Fruit fly (Drosophila melanogaster) whole organism, prepupa: Measurements from ENCODE around the gene Ask1.

Experiments used
- CG10631 ChIP-seq: fragments of 200-800 bp; sonication (Bioruptor generic); optimal IDR thresholded peaks from 2 replicates; lab custom pipeline; 2016; ENCODE audit warnings: missing biosample characterization, missing genetic modification characterization
- CG10669 ChIP-seq: fragments of 200-800 bp; sonication (Bioruptor generic); optimal IDR thresholded peaks from 3 replicates; lab custom pipeline; 2018; ENCODE audit warnings: missing biosample characterization, mild to moderate bottlenecking, missing genetic modification characterization, moderate library complexity
- CG11294 ChIP-seq: fragments of 200-800 bp; sonication (Bioruptor generic); IDR thresholded peaks from 2 replicates; pipeline ENCODE4 v1.3.6; 2022; ENCODE audit warnings: missing biosample characterization, missing genetic modification characterization
- CG11902 ChIP-seq: fragments of 200-800 bp; sonication (Bioruptor generic); optimal IDR thresholded peaks from 3 replicates; lab custom pipeline; 2016; ENCODE audit warnings: missing biosample characterization, missing genetic modification characterization
- CG15336 ChIP-seq: fragments of 200-800 bp; sonication (Bioruptor generic); IDR thresholded peaks from 2 replicates; pipeline ENCODE4 v1.3.6; 2022; ENCODE audit warnings: missing biosample characterization, missing genetic modification characterization
- CG1621 ChIP-seq: fragments of 200-800 bp; sonication (Bioruptor generic); optimal IDR thresholded peaks from 3 replicates; lab custom pipeline; 2018; ENCODE audit warnings: missing biosample characterization, mild to moderate bottlenecking, missing genetic modification characterization
- CG16779 ChIP-seq: fragments of 200-800 bp; sonication (Bioruptor generic); optimal IDR thresholded peaks from 3 replicates; lab custom pipeline; 2017; ENCODE audit warnings: missing biosample characterization, mild to moderate bottlenecking, missing genetic modification characterization
- CG34406 ChIP-seq: fragments of 200-800 bp; sonication (Bioruptor generic); optimal IDR thresholded peaks from 3 replicates; lab custom pipeline; 2016; ENCODE audit warnings: missing biosample characterization, missing genetic modification characterization
- CG3919 ChIP-seq: fragments of 200-800 bp; sonication (Bioruptor generic); optimal IDR thresholded peaks from 3 replicates; lab custom pipeline; 2016; ENCODE audit warnings: missing biosample characterization, missing genetic modification characterization
- CG4318 ChIP-seq: fragments of 200-800 bp; sonication (Bioruptor generic); optimal IDR thresholded peaks from 3 replicates; lab custom pipeline; 2017; ENCODE audit warnings: missing biosample characterization, mild to moderate bottlenecking, missing genetic modification characterization
- CG6163 ChIP-seq: fragments of 200-800 bp; sonication (Bioruptor generic); IDR thresholded peaks from 3 replicates; pipeline ENCODE4 v1.3.6; 2022; ENCODE audit warnings: missing biosample characterization, missing genetic modification characterization
- CG6792 ChIP-seq: fragments of 200-800 bp; sonication (Bioruptor generic); optimal IDR thresholded peaks from 3 replicates; lab custom pipeline; 2016; ENCODE audit warnings: missing biosample characterization, missing genetic modification characterization
- CG6854 ChIP-seq: fragments of 200-800 bp; sonication (Bioruptor generic); optimal IDR thresholded peaks from 2 replicates; lab custom pipeline; 2017; ENCODE audit warnings: missing biosample characterization, mild to moderate bottlenecking, missing genetic modification characterization
- CG7368 ChIP-seq: fragments of 200-800 bp; sonication (Bioruptor generic); optimal IDR thresholded peaks from 3 replicates; lab custom pipeline; 2016; ENCODE audit warnings: missing biosample characterization, missing genetic modification characterization
- CG8119 ChIP-seq: fragments of 200-800 bp; sonication (Bioruptor generic); IDR thresholded peaks from 3 replicates; pipeline ENCODE4 v1.3.6; 2022; ENCODE audit warnings: missing biosample characterization, missing genetic modification characterization
- CG8319 ChIP-seq: fragments of 200-800 bp; sonication (Bioruptor generic); optimal IDR thresholded peaks from 3 replicates; lab custom pipeline; 2016; ENCODE audit warnings: missing biosample characterization, missing genetic modification characterization
- CG8632 ChIP-seq: fragments of 200-800 bp; sonication (Bioruptor generic); optimal IDR thresholded peaks from 3 replicates; lab custom pipeline; 2016; ENCODE audit warnings: missing biosample characterization, missing genetic modification characterization
- CG9139 ChIP-seq: fragments of 200-800 bp; sonication (Bioruptor generic); optimal IDR thresholded peaks from 3 replicates; lab custom pipeline; 2017; ENCODE audit warnings: missing biosample characterization, mild to moderate bottlenecking, missing genetic modification characterization
- Eip75B ChIP-seq: fragments of 200-800 bp; sonication (Bioruptor generic); optimal IDR thresholded peaks from 3 replicates; lab custom pipeline; 2016; ENCODE audit warnings: missing biosample characterization, missing genetic modification characterization
- Eip78C ChIP-seq: fragments of 200-800 bp; sonication (Bioruptor generic); peaks from one replicate; lab custom pipeline; 2016; ENCODE audit warnings: missing biosample characterization, missing genetic modification characterization
- Ets21C ChIP-seq: fragments of 200-800 bp; sonication (Bioruptor generic); optimal IDR thresholded peaks from 3 replicates; lab custom pipeline; 2016; ENCODE audit warnings: missing biosample characterization, missing genetic modification characterization
- Gug ChIP-seq: fragments of 200-800 bp; sonication (Bioruptor generic); IDR thresholded peaks from 2 replicates; pipeline ENCODE4 v1.3.6; 2022; ENCODE audit warnings: missing biosample characterization, missing genetic modification characterization
- Hr39 ChIP-seq: fragments of 200-800 bp; sonication (Bioruptor generic); optimal IDR thresholded peaks from 2 replicates; lab custom pipeline; 2016; ENCODE audit warnings: missing biosample characterization, missing genetic modification characterization
- Hr4 ChIP-seq: fragments of 200-800 bp; sonication (Bioruptor generic); optimal IDR thresholded peaks from 3 replicates; lab custom pipeline; 2016; ENCODE audit warnings: missing biosample characterization, missing genetic modification characterization
- Lpt ChIP-seq: fragments of 200-800 bp; sonication (Bioruptor generic); optimal IDR thresholded peaks from 3 replicates; lab custom pipeline; 2016; ENCODE audit warnings: missing biosample characterization, missing genetic modification characterization
- Met ChIP-seq: fragments of 200-800 bp; sonication (Bioruptor generic); optimal IDR thresholded peaks from 3 replicates; lab custom pipeline; 2016; ENCODE audit warnings: missing biosample characterization, missing genetic modification characterization
- OdsH ChIP-seq: fragments of 200-800 bp; sonication (Bioruptor generic); optimal IDR thresholded peaks from 3 replicates; lab custom pipeline; 2016; ENCODE audit warnings: missing biosample characterization, missing genetic modification characterization
- Smox ChIP-seq: fragments of 200-800 bp; sonication (Bioruptor generic); optimal IDR thresholded peaks from 3 replicates; lab custom pipeline; 2016; ENCODE audit warnings: missing biosample characterization, missing genetic modification characterization
- Sox102F ChIP-seq: fragments of 200-800 bp; sonication (Bioruptor generic); optimal IDR thresholded peaks from 2 replicates; lab custom pipeline; 2016; ENCODE audit warnings: missing biosample characterization, mild to moderate bottlenecking, missing genetic modification characterization
- Sox15 ChIP-seq: fragments of 200-800 bp; sonication (Bioruptor generic); optimal IDR thresholded peaks from 3 replicates; lab custom pipeline; 2016; ENCODE audit warnings: missing biosample characterization, missing genetic modification characterization
- achi ChIP-seq: fragments of 200-800 bp; sonication (Bioruptor generic); optimal IDR thresholded peaks from 3 replicates; lab custom pipeline; 2016; ENCODE audit warnings: missing biosample characterization, missing genetic modification characterization
- acj6 ChIP-seq: fragments of 200-800 bp; sonication (Bioruptor generic); optimal IDR thresholded peaks from 3 replicates; lab custom pipeline; 2016; ENCODE audit warnings: missing biosample characterization, missing genetic modification characterization
- cyc ChIP-seq: fragments of 200-800 bp; sonication (Bioruptor generic); optimal IDR thresholded peaks from 3 replicates; lab custom pipeline; 2016; ENCODE audit warnings: missing biosample characterization, missing genetic modification characterization
- dac ChIP-seq: fragments of 200-800 bp; sonication (Bioruptor generic); optimal IDR thresholded peaks from 2 replicates; lab custom pipeline; 2017; ENCODE audit warnings: missing biosample characterization, mild to moderate bottlenecking, missing genetic modification characterization
- dsx ChIP-seq: fragments of 200-800 bp; optimal IDR thresholded peaks from 3 replicates; lab custom pipeline; 2019; ENCODE audit warnings: missing biosample characterization, mild to moderate bottlenecking, missing genetic modification characterization, moderate library complexity; ENCODE audit not compliant: poor library complexity, severe bottlenecking
- eg ChIP-seq: fragments of 200-800 bp; sonication (Bioruptor generic); IDR thresholded peaks from 3 replicates; pipeline ENCODE4 v1.3.6; 2022; ENCODE audit warnings: missing biosample characterization, missing genetic modification characterization
- esn ChIP-seq: fragments of 200-800 bp; sonication (Bioruptor generic); optimal IDR thresholded peaks from 2 replicates; lab custom pipeline; 2016; ENCODE audit warnings: missing biosample characterization, mild to moderate bottlenecking, missing genetic modification characterization, moderate library complexity
- fd85E ChIP-seq: fragments of 200-800 bp; sonication (Bioruptor generic); optimal IDR thresholded peaks from 3 replicates; lab custom pipeline; 2016; ENCODE audit warnings: missing biosample characterization, missing genetic modification characterization
- fkh ChIP-seq: fragments of 200-800 bp; sonication (Bioruptor generic); optimal IDR thresholded peaks from 3 replicates; lab custom pipeline; 2017; ENCODE audit warnings: missing biosample characterization, mild to moderate bottlenecking, missing genetic modification characterization, moderate library complexity
- lz ChIP-seq: fragments of 200-800 bp; sonication (Bioruptor generic); optimal IDR thresholded peaks from 3 replicates; lab custom pipeline; 2016; ENCODE audit warnings: missing biosample characterization, missing genetic modification characterization
- net ChIP-seq: fragments of 200-800 bp; sonication (Bioruptor generic); optimal IDR thresholded peaks from 3 replicates; lab custom pipeline; 2016; ENCODE audit warnings: missing biosample characterization, missing genetic modification characterization
- pdm3 ChIP-seq: fragments of 200-800 bp; sonication (Bioruptor generic); optimal IDR thresholded peaks from 3 replicates; lab custom pipeline; 2016; ENCODE audit warnings: missing biosample characterization, missing genetic modification characterization
- salr ChIP-seq, 2 experiments: fragments of 200-800 bp; sonication (Bioruptor generic); optimal IDR thresholded peaks; 3 replicates each; lab custom pipeline; 2016 to 2018; ENCODE audit warnings: missing biosample characterization in 2 of 2, missing genetic modification characterization in 2 of 2, mild to moderate bottlenecking in 1 of 2
- ss ChIP-seq, 2 experiments: fragments of 200-800 bp; sonication (Bioruptor generic); optimal IDR thresholded peaks; 2 replicates in 1 of 2; 3 replicates in 1 of 2; lab custom pipeline; 2017 to 2018; ENCODE audit warnings: mild to moderate bottlenecking in 2 of 2, missing biosample characterization in 2 of 2, missing genetic modification characterization in 2 of 2, moderate library complexity in 1 of 2
- svp ChIP-seq: fragments of 200-800 bp; sonication (Bioruptor generic); peaks from one replicate; lab custom pipeline; 2016; ENCODE audit warnings: missing biosample characterization, missing genetic modification characterization
- topi ChIP-seq: fragments of 200-800 bp; sonication (Bioruptor generic); optimal IDR thresholded peaks from 3 replicates; lab custom pipeline; 2016; ENCODE audit warnings: missing biosample characterization, missing genetic modification characterization
- vri ChIP-seq: fragments of 200-800 bp; sonication (Bioruptor generic); optimal IDR thresholded peaks from 3 replicates; lab custom pipeline; 2016; ENCODE audit warnings: missing biosample characterization, mild to moderate bottlenecking, missing genetic modification characterization

Gene Ask1

dm6 chr3R:19833963-19834362 lies 45.6 kb upstream of the Ask1 start:
- no peak for TF ChIP-seq CG1621
- no peak for TF ChIP-seq Met (GFP tag; lab: Kevin White, UChicago)
- no peak for TF ChIP-seq CG9139 (GFP tag; lab: Kevin White, UChicago)
- no peak for TF ChIP-seq CG11902
- TF ChIP-seq lz (GFP tag; lab: Kevin White, UChicago), result no peak
- TF ChIP-seq ss (GFP tag; optimal IDR thresholded peaks at IDR 0.05; lab: Kevin White, UChicago), result no peak
- no peak for TF ChIP-seq CG11294 (GFP tag; lab: Robert Waterston, UW)
- TF ChIP-seq Smox (GFP tag; lab: Kevin White, UChicago), result no peak

- TF ChIP-seq salr (GFP tag; optimal IDR thresholded peaks at IDR 0.05; lab: Kevin White, UChicago) (no peak), vri (GFP tag; lab: Kevin White, UChicago) (peak; percentile 83)
- TF ChIP-seq, all 60 proteins: peak for 1
Observed at dm6 chr3R:19834982-19835381, 44.5 kb upstream of the Ask1 start.

- TF ChIP-seq CG8319 (GFP tag; lab: Kevin White, UChicago) (no peak), CG6854 (GFP tag; lab: Kevin White, UChicago) (no peak), CG10631 (GFP tag; lab: Kevin White, UChicago) (no peak), pdm3 (GFP tag; lab: Kevin White, UChicago) (peak; percentile 28), dsx (GFP tag; lab: Kevin White, UChicago) (peak; percentile 67), svp (GFP tag; lab: Kevin White, UChicago) (peak; percentile 80), acj6 (no peak), Gug (GFP tag; lab: Robert Waterston, UW) (0 out of 2 replicates have a peak, but pooled peaks have one; percentile 16), Ets21C (GFP tag; lab: Kevin White, UChicago) (no peak), CG8119 (GFP tag; lab: Robert Waterston, UW) (peak; percentile 61; the same call in 1 of the 3 replicates), CG4318 (GFP tag; lab: Kevin White, UChicago) (no peak), CG1621 (no peak), fkh (GFP tag; lab: Kevin White, UChicago) (peak; percentile 57), salr (GFP tag; optimal IDR thresholded peaks at IDR 0.05; lab: Kevin White, UChicago) (peak in 1 of 2 experiments; percentile 22), topi (GFP tag; lab: Kevin White, UChicago) (peak; percentile 47), Lpt (GFP tag; lab: Kevin White, UChicago) (no peak), CG3919 (GFP tag; lab: Kevin White, UChicago) (peak; percentile 67), fd85E (no peak), eg (peak; percentile 82), Hr4 (GFP tag; lab: Kevin White, UChicago) (no peak), achi (GFP tag; lab: Kevin White, UChicago) (peak; percentile 42), CG11902 (no peak), Sox102F (GFP tag; lab: Kevin White, UChicago) (peak; percentile 69), esn (GFP tag; lab: Kevin White, UChicago) (peak; percentile 38), CG15336 (peak; percentile 64), CG34406 (GFP tag; lab: Kevin White, UChicago) (no peak), CG11294 (GFP tag; lab: Robert Waterston, UW) (no peak; the same call in 1 of the 2 replicates), OdsH (GFP tag; lab: Kevin White, UChicago) (peak; percentile 6), ss (GFP tag; optimal IDR thresholded peaks at IDR 0.05; lab: Kevin White, UChicago) (peak in 1 of 2 experiments; percentile 63), Eip75B (GFP tag; lab: Kevin White, UChicago) (peak; percentile 20), Met (GFP tag; lab: Kevin White, UChicago) (peak; percentile 35), vri (GFP tag; lab: Kevin White, UChicago) (peak; percentile 51), CG7368 (peak; percentile 52), Eip78C (GFP tag; lab: Kevin White, UChicago) (peak; percentile 82), cyc (GFP tag; lab: Kevin White, UChicago) (no peak), CG6792 (GFP tag; lab: Kevin White, UChicago) (no peak), CG8632 (GFP tag; lab: Kevin White, UChicago) (peak; percentile 18), CG6163 (GFP tag; lab: Robert Waterston, UW) (peak; percentile 80), Smox (GFP tag; lab: Kevin White, UChicago) (no peak), Hr39 (GFP tag; lab: Kevin White, UChicago) (no peak), net (GFP tag; lab: Kevin White, UChicago) (peak; percentile 68), Sox15 (no peak), CG16779 (tag; lab: Kevin White, UChicago) (peak; percentile 31), dac (GFP tag; lab: Kevin White, UChicago) (no peak), CG10669 (GFP tag; lab: Kevin White, UChicago) (peak; percentile 45), lz (GFP tag; lab: Kevin White, UChicago) (no peak)
Observed at dm6 chr3R:19836687-19837086, 42.8 kb upstream of the Ask1 start, which contains the start of gene bnl. bnl (minus strand) TSS chr3R:19836817.
